Fruit fly (Drosophila melanogaster) whole organism, embryonic: ENCODE data around the gene CG31778.

Source experiments
- Abd-B ChIP-seq: fragments of 200-800 bp; sonication (Bioruptor generic); optimal IDR thresholded peaks from 2 replicates; lab custom pipeline; 2018; ENCODE audit warnings: missing biosample characterization, mild to moderate bottlenecking, missing genetic modification characterization, moderate library complexity
- Atf6 ChIP-seq: fragments of 200-800 bp; sonication (Bioruptor generic); IDR thresholded peaks from 2 replicates; pipeline ENCODE4 v1.3.6; 2022; ENCODE audit warnings: missing biosample characterization, missing genetic modification characterization
- CG10267 ChIP-seq: fragments of 200-800 bp; sonication (Bioruptor generic); optimal IDR thresholded peaks from 2 replicates; lab custom pipeline; 2018; ENCODE audit warnings: missing biosample characterization, mild to moderate bottlenecking, missing genetic modification characterization, moderate library complexity
- CG10543 ChIP-seq: fragments of 200-800 bp; sonication (Bioruptor generic); optimal IDR thresholded peaks from 3 replicates; lab custom pipeline; 2017; ENCODE audit warnings: missing biosample characterization, mild to moderate bottlenecking, missing genetic modification characterization, moderate library complexity
- CG11456 ChIP-seq: fragments of 200-800 bp; sonication (Bioruptor generic); IDR thresholded peaks from 3 replicates; pipeline ENCODE4 v1.3.6; 2022; ENCODE audit warnings: missing biosample characterization, missing genetic modification characterization
- CG11696 ChIP-seq: fragments of 200-800 bp; sonication (Bioruptor generic); IDR thresholded peaks from 2 replicates; pipeline ENCODE4 v1.3.6; 2022; ENCODE audit warnings: missing biosample characterization, missing genetic modification characterization
- CG12236 ChIP-seq: fragments of 200-800 bp; sonication (Bioruptor generic); optimal IDR thresholded peaks from 2 replicates; lab custom pipeline; 2016; ENCODE audit warnings: missing biosample characterization, missing genetic modification characterization
- CG13296 ChIP-seq: fragments of 200-800 bp; sonication (Bioruptor generic); optimal IDR thresholded peaks from 3 replicates; lab custom pipeline; 2018; ENCODE audit warnings: missing biosample characterization, mild to moderate bottlenecking, missing genetic modification characterization
- CG14710 ChIP-seq: fragments of 200-800 bp; sonication (Bioruptor generic); optimal IDR thresholded peaks from 3 replicates; lab custom pipeline; 2019; ENCODE audit warnings: missing biosample characterization, mild to moderate bottlenecking, missing genetic modification characterization, moderate library complexity
- CG15011 ChIP-seq: fragments of 200-800 bp; sonication (Bioruptor generic); optimal IDR thresholded peaks from 3 replicates; lab custom pipeline; 2018; ENCODE audit warnings: missing biosample characterization, mild to moderate bottlenecking, missing genetic modification characterization
- CG15514 ChIP-seq: fragments of 200-800 bp; sonication (Bioruptor generic); optimal IDR thresholded peaks from 3 replicates; lab custom pipeline; 2017; ENCODE audit warnings: missing biosample characterization, missing genetic modification characterization, mild to moderate bottlenecking, moderate library complexity, missing genetic modification reagents
- CG16813 ChIP-seq: fragments of 200-800 bp; sonication (Bioruptor generic); IDR thresholded peaks from 3 replicates; pipeline ENCODE4 v1.3.6; 2022; ENCODE audit warnings: missing biosample characterization, missing genetic modification characterization; ENCODE audit not compliant: partially characterized antibody
- CG17912 ChIP-seq: fragments of 200-800 bp; sonication (Bioruptor generic); optimal IDR thresholded peaks from 2 replicates; lab custom pipeline; 2018; ENCODE audit warnings: missing biosample characterization, mild to moderate bottlenecking, missing genetic modification characterization
- CG18476 ChIP-seq: fragments of 200-800 bp; sonication (Bioruptor generic); optimal IDR thresholded peaks from 2 replicates; lab custom pipeline; 2016; ENCODE audit warnings: missing biosample characterization, mild to moderate bottlenecking, missing genetic modification characterization
- CG2129 ChIP-seq: fragments of 200-800 bp; sonication (Bioruptor generic); IDR thresholded peaks from 2 replicates; pipeline ENCODE4 v1.3.6; 2022; ENCODE audit warnings: missing biosample characterization, missing genetic modification characterization; ENCODE audit not compliant: partially characterized antibody
- CG2712 ChIP-seq: fragments of 200-800 bp; optimal IDR thresholded peaks from 3 replicates; lab custom pipeline; 2019; ENCODE audit warnings: missing biosample characterization, mild to moderate bottlenecking, missing genetic modification characterization, moderate library complexity
- CG30403 ChIP-seq: fragments of 200-800 bp; sonication (Bioruptor generic); optimal IDR thresholded peaks from 3 replicates; lab custom pipeline; 2016; ENCODE audit warnings: missing biosample characterization, missing genetic modification characterization
- CG3407 ChIP-seq: fragments of 200-800 bp; sonication (Bioruptor generic); optimal IDR thresholded peaks from 2 replicates; lab custom pipeline; 2018; ENCODE audit warnings: missing biosample characterization, mild to moderate bottlenecking, missing genetic modification characterization
- CG42726 ChIP-seq: fragments of 200-800 bp; sonication (Bioruptor generic); IDR thresholded peaks from 2 replicates; pipeline ENCODE4 v1.3.6; 2022; ENCODE audit warnings: missing biosample characterization, missing genetic modification characterization; ENCODE audit not compliant: partially characterized antibody
- CG4707 ChIP-seq: fragments of 200-800 bp; sonication (Bioruptor generic); optimal IDR thresholded peaks from 2 replicates; lab custom pipeline; 2018; ENCODE audit warnings: missing biosample characterization, mild to moderate bottlenecking, missing genetic modification characterization, moderate library complexity
- CG6765 ChIP-seq: fragments of 200-800 bp; sonication (Bioruptor generic); optimal IDR thresholded peaks from 3 replicates; lab custom pipeline; 2017; ENCODE audit warnings: missing biosample characterization, mild to moderate bottlenecking, missing genetic modification characterization
- Fer2 ChIP-seq: fragments of 200-800 bp; sonication (Bioruptor generic); optimal IDR thresholded peaks from 2 replicates; lab custom pipeline; 2018; ENCODE audit warnings: missing biosample characterization, mild to moderate bottlenecking, missing genetic modification characterization, moderate library complexity
- Hr51 ChIP-seq, 2 experiments: fragments of 200-800 bp; sonication (Bioruptor generic); optimal IDR thresholded peaks; 2 replicates in 1 of 2; 3 replicates in 1 of 2; lab custom pipeline; 2016 to 2018; ENCODE audit warnings: missing biosample characterization in 2 of 2, missing genetic modification characterization in 2 of 2, mild to moderate bottlenecking in 1 of 2, moderate library complexity in 1 of 2
- Sry-β ChIP-seq: fragments of 200-800 bp; sonication (Bioruptor generic); optimal IDR thresholded peaks from 2 replicates; lab custom pipeline; 2018; ENCODE audit warnings: missing biosample characterization, mild to moderate bottlenecking, missing genetic modification characterization, moderate library complexity
- Xbp1 ChIP-seq: fragments of 200-800 bp; sonication (Bioruptor generic); optimal IDR thresholded peaks from 3 replicates; lab custom pipeline; 2016; ENCODE audit warnings: missing biosample characterization, mild to moderate bottlenecking, missing genetic modification characterization
- bbx ChIP-seq: fragments of 200-800 bp; sonication (Bioruptor generic); IDR thresholded peaks from 2 replicates; pipeline ENCODE4 v1.3.6; 2022; ENCODE audit warnings: missing biosample characterization, missing genetic modification characterization; ENCODE audit not compliant: partially characterized antibody
- chinmo ChIP-seq: fragments of 200-800 bp; sonication (Bioruptor generic); IDR thresholded peaks from 4 replicates; pipeline ENCODE4 v1.3.6; 2022; ENCODE audit warnings: missing biosample characterization, missing genetic modification characterization; ENCODE audit not compliant: partially characterized antibody
- disco-r ChIP-seq: fragments of 200-800 bp; sonication (Bioruptor generic); optimal IDR thresholded peaks from 2 replicates; lab custom pipeline; 2016; ENCODE audit warnings: missing biosample characterization, missing genetic modification characterization
- dmrt11E ChIP-seq: fragments of 200-800 bp; sonication (Bioruptor generic); optimal IDR thresholded peaks from 3 replicates; lab custom pipeline; 2018; ENCODE audit warnings: missing biosample characterization, mild to moderate bottlenecking, missing genetic modification characterization, moderate library complexity
- fd96Cb ChIP-seq: fragments of 200-800 bp; sonication (Bioruptor generic); optimal IDR thresholded peaks from 2 replicates; lab custom pipeline; 2018; ENCODE audit warnings: missing biosample characterization, mild to moderate bottlenecking, missing genetic modification characterization, moderate library complexity
- gsb ChIP-seq: fragments of 200-800 bp; sonication (Bioruptor generic); IDR thresholded peaks from 2 replicates; pipeline ENCODE4 v1.3.6; 2022; ENCODE audit warnings: missing biosample characterization, missing genetic modification characterization
- hbn ChIP-seq: fragments of 200-800 bp; sonication (Bioruptor generic); IDR thresholded peaks from 2 replicates; pipeline ENCODE4 v1.3.6; 2022; ENCODE audit warnings: missing biosample characterization, missing genetic modification characterization; ENCODE audit not compliant: partially characterized antibody
- kni ChIP-seq: fragments of 200-800 bp; sonication (Bioruptor generic); optimal IDR thresholded peaks from 3 replicates; lab custom pipeline; 2017; ENCODE audit warnings: mild to moderate bottlenecking, missing biosample characterization, missing genetic modification reagents, missing genetic modification characterization
- knrl ChIP-seq: fragments of 200-800 bp; sonication (Bioruptor generic); IDR thresholded peaks from 3 replicates; pipeline ENCODE4 v1.3.6; 2022; ENCODE audit warnings: missing biosample characterization, missing genetic modification characterization; ENCODE audit not compliant: partially characterized antibody
- mirr ChIP-seq: fragments of 200-800 bp; sonication (Bioruptor generic); optimal IDR thresholded peaks from 3 replicates; lab custom pipeline; 2018; ENCODE audit warnings: missing biosample characterization, mild to moderate bottlenecking, missing genetic modification characterization
- pzg ChIP-seq: fragments of 200-800 bp; sonication (Bioruptor generic); optimal IDR thresholded peaks from 3 replicates; lab custom pipeline; 2018; ENCODE audit warnings: missing biosample characterization, mild to moderate bottlenecking, missing genetic modification characterization, moderate library complexity
- slbo ChIP-seq: fragments of 200-800 bp; sonication (Bioruptor generic); IDR thresholded peaks from 2 replicates; pipeline ENCODE4 v1.3.6; 2022; ENCODE audit warnings: missing biosample characterization, missing genetic modification characterization
- slp2 ChIP-seq: fragments of 200-800 bp; sonication (Bioruptor generic); optimal IDR thresholded peaks from 2 replicates; lab custom pipeline; 2016; ENCODE audit warnings: missing biosample characterization, missing genetic modification characterization
- sna ChIP-seq: fragments of 200-800 bp; sonication (Bioruptor generic); IDR thresholded peaks from 2 replicates; pipeline ENCODE4 v1.3.6; 2022; ENCODE audit warnings: missing biosample characterization, missing genetic modification characterization; ENCODE audit not compliant: partially characterized antibody
- tap ChIP-seq: fragments of 200-800 bp; optimal IDR thresholded peaks from 3 replicates; lab custom pipeline; 2019; ENCODE audit warnings: missing biosample characterization, mild to moderate bottlenecking, missing genetic modification characterization, moderate library complexity
- tin ChIP-seq: fragments of 200-800 bp; sonication (Bioruptor generic); optimal IDR thresholded peaks from 3 replicates; lab custom pipeline; 2016; ENCODE audit warnings: missing biosample characterization, missing genetic modification characterization
- tll ChIP-seq, 2 experiments: fragments of 200-800 bp in 1 of 2; fragments of >200 bp in 1 of 2; sonication (Bioruptor generic) in 1 of 2; optimal IDR thresholded peaks; 2 replicates each; lab custom pipeline; 2017 to 2019; ENCODE audit warnings: missing biosample characterization in 2 of 2, missing genetic modification characterization in 2 of 2, mild to moderate bottlenecking in 1 of 2, moderate library complexity in 1 of 2
- toy ChIP-seq: fragments of 200-800 bp; sonication (Bioruptor generic); IDR thresholded peaks from 2 replicates; pipeline ENCODE4 v1.3.6; 2022; ENCODE audit warnings: missing biosample characterization, missing genetic modification characterization
- unpg ChIP-seq: fragments of 200-800 bp; sonication (Bioruptor generic); optimal IDR thresholded peaks from 3 replicates; lab custom pipeline; 2018; ENCODE audit warnings: missing biosample characterization, mild to moderate bottlenecking, missing genetic modification characterization, moderate library complexity

The CG31778 gene

DNA sequence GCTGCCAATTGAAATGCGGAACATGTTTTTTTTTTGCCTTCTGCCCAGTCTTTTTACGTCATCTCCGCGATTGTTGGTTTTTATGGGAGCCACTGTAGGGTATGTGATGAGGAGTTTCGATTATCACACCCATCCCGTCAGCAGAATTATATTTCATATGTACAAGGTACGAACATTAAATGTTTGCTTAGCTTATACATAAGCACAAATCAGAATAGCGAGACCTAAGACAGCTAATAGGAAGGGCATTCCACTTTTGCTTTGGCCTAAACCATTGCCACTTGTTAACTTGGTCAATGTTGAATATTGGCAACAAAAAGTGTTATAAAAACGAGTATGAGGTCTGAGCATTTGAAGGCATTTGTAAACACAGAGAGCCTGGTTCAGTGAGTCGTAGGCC is 2.0 kb downstream of the CG31778 start, which contains the start of gene CG2816 (continued):
- no peak for TF ChIP-seq CG2129 (GFP tag; lab: Robert Waterston, UW)
- TF ChIP-seq, all 482 proteins: peak for 214

DNA sequence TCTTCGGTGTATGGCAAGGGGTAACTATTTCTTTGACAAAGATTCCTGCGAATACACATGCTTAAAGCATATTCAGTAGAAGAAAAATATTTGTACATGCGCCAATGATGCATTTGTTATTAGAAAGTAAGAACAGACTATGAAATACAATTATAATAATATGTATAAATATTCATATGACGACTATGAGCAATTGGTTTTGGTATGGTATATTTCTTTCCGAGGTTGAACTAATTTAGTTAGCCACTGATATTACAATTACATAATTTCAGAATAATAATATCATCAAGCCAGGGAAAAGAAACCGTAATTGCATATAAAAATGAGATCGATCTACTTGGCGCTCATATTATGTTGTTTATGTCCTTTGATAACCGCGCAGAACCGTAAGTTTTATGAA is 3.8 kb downstream of the CG31778 start, which contains the start of gene CG43145:
Gene CG43145 (plus strand): TSS at position 301 of the 400 bp plus-strand sequence.
- TF ChIP-seq tap (tag; lab: Kevin White, UChicago) (no peak), slp2 (GFP tag; lab: Kevin White, UChicago) (no peak), dmrt11E (tag; lab: Kevin White, UChicago) (no peak), toy (no peak), tll (GFP tag; optimal IDR thresholded peaks at IDR 0.05; lab: Kevin White, UChicago) (no peak), CG16813 (no peak), kni (no peak), Xbp1 (GFP tag; lab: Kevin White, UChicago) (no peak)

DNA sequence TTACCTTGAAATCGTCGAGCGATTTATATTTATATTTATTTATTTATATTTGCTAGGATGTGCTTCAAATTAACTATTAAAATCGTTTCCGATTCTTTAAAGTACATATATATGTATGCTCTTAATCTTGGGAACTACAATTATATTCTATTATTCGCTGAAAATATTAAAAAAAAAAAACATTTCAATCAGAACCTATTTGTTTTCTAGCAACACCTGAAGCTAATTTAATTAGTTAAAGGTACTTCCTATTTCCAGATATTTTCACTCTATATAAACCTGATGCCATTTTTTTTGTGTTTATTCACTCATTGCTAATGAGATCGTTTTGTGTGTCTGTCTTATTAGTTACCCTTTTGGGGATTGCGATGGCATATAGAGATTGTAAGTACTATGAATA is 4.3 kb downstream of the CG31778 start, which contains the start of gene CG42467:
Gene CG42467 (plus strand): TSS at position 301 of the 400 bp plus-strand sequence.
- TF ChIP-seq sna (GFP tag; lab: Robert Waterston, UW): no peak
- TF ChIP-seq CG30403 (GFP tag; lab: Kevin White, UChicago): no peak
- no peak for TF ChIP-seq CG10543
- no peak for TF ChIP-seq CG15011
- no peak for TF ChIP-seq CG10267 (tag; lab: Kevin White, UChicago)

DNA sequence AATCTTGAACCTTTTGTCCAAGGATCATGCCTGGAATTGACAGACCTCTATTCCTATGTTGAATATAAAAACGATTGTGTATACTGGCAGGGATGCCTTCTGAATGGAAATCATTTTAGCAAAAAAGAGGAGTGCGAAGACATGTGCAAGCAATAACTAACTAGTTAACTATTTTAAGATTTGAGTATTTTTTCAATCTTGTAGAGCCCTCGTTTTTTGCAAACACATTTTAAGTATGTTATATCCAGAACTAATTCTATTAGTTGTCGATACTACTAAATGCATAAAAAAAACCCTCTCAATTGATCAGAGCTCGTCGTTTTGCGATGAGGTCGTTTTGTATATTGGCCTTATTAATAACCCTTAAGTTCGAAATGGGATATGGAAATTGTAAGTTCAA is 4.9 kb downstream of the CG31778 start, which contains the start of gene Sfp24C1:
Gene Sfp24C1 (plus strand): TSS at position 301 of the 400 bp plus-strand sequence.
- TF ChIP-seq CG2712 (tag; lab: Kevin White, UChicago) (no peak), knrl (GFP tag; lab: Robert Waterston, UW) (no peak), chinmo (no peak), unpg (GFP tag; lab: Kevin White, UChicago) (no peak), CG11696 (GFP tag; lab: Robert Waterston, UW) (no peak), fd96Cb (tag; lab: Kevin White, UChicago) (no peak), Fer2 (tag; lab: Kevin White, UChicago) (no peak), CG11456 (no peak), CG18476 (GFP tag; lab: Kevin White, UChicago) (no peak), mirr (GFP tag; lab: Kevin White, UChicago) (no peak), Sry-β (no peak), CG42726 (GFP tag; lab: Robert Waterston, UW) (no peak), hbn (GFP tag; lab: Robert Waterston, UW) (no peak), gsb (no peak), CG14710 (no peak), tap (tag; lab: Kevin White, UChicago) (no peak), CG4707 (no peak)

DNA sequence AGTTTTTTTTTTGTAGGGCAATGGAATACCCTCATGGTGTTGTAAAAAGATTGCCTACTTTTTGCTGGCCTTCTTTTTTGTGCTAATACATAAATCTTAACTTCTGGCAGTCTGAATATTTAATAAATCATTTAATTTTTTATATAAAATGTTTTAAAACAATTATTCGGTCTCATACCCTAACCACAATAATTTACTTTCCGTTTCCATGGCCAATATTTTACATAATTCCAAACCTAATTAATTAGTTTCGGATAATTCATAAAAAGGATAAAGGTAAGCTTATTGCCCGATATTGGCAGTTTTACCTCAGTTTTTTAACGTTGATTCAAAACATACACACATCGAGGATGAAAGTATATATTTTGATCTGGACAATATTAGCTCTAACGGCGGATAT is 5.4 kb downstream of the CG31778 start, which contains the start of gene CG42465:
Gene CG42465 (plus strand): TSS at position 301 of the 400 bp plus-strand sequence.
- TF ChIP-seq CG3407: no peak
- no peak for TF ChIP-seq CG12236 (GFP tag; lab: Kevin White, UChicago)
- no peak for TF ChIP-seq pzg (GFP tag; lab: Kevin White, UChicago)
- no peak for TF ChIP-seq tin (GFP tag; lab: Kevin White, UChicago)
- no peak for TF ChIP-seq disco-r (GFP tag; lab: Kevin White, UChicago)
- no peak for TF ChIP-seq CG15514 (GFP tag; lab: Kevin White, UChicago)
- TF ChIP-seq slbo (GFP tag; lab: Robert Waterston, UW): no peak
- no peak for TF ChIP-seq CG13296 (GFP tag; lab: Kevin White, UChicago)
- no peak for TF ChIP-seq bbx (GFP tag; lab: Robert Waterston, UW)
- no peak for TF ChIP-seq CG6765 (GFP tag; lab: Kevin White, UChicago)
- TF ChIP-seq CG17912 (GFP tag; lab: Kevin White, UChicago): no peak
- no peak for TF ChIP-seq Abd-B (GFP tag; lab: Kevin White, UChicago)
- no peak for TF ChIP-seq Hr51 (GFP tag; optimal IDR thresholded peaks at IDR 0.05; lab: Kevin White, UChicago)
- TF ChIP-seq Atf6 (GFP tag; lab: Robert Waterston, UW): no peak
